Fruit fly (Drosophila melanogaster): ENCODE results near the gene CG43965.

The CG43965 gene

DNA sequence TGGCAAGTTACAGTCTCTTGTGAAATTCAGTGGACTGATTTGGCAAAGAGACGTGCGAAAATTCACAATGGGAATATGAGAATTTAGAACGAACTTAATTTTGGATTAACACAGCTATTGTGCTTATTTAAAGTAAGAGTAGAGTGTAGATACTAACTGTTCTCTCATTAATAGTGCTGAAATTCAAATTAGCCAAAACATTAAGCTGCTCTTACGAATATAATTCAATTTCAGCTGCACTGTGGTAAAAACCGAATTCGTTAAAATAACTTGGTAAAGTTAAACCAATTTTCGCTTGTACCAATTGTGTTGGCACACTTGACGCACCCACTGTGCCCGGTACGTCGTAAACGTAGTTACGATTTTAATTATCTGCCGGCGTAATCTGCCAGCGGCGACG, 42.3 kb upstream of the CG43965 start (continued):
- no peak for TF ChIP-seq CG7928 (GFP tag; optimal IDR thresholded peaks at IDR 0.05)
- peak in 1 of 2 experiments; percentile 11 for TF ChIP-seq chif (GFP tag; optimal IDR thresholded peaks at IDR 0.05)
- TF ChIP-seq slp2 (GFP tag; optimal IDR thresholded peaks at IDR 0.05), result no peak
- TF ChIP-seq NC2α (GFP tag; optimal IDR thresholded peaks at IDR 0.05), result no peak
- no peak for TF ChIP-seq CG33213 (GFP tag; optimal IDR thresholded peaks at IDR 0.05)
- peak; percentile 34 to 37 for TF ChIP-seq Pdp1 (GFP tag; optimal IDR thresholded peaks at IDR 0.05)
- TF ChIP-seq Hsf (GFP tag; optimal IDR thresholded peaks at IDR 0.05), result peak; percentile 24
- no peak for TF ChIP-seq kay (GFP tag; optimal IDR thresholded peaks at IDR 0.05)
- peak; percentile 54 for TF ChIP-seq HHEX (GFP tag; optimal IDR thresholded peaks at IDR 0.05)
- TF ChIP-seq CG18476 (GFP tag; optimal IDR thresholded peaks at IDR 0.05), result peak; percentile 24
- peak; percentile 3 for TF ChIP-seq CG5180 (GFP tag; optimal IDR thresholded peaks at IDR 0.05)
- peak; percentile 71 for TF ChIP-seq Rfx (GFP tag; IDR thresholded peaks at IDR 0.05)
- no peak for TF ChIP-seq Deaf1 (tag; optimal IDR thresholded peaks at IDR 0.05)
- TF ChIP-seq Nf-YC (tag; optimal IDR thresholded peaks at IDR 0.05), result no peak
- TF ChIP-seq CG15601 (tag; optimal IDR thresholded peaks at IDR 0.05), result no peak
- TF ChIP-seq Atf6 (GFP tag; IDR thresholded peaks at IDR 0.05), result peak; percentile 55; the same call in 1 of the 2 replicates
- no peak for TF ChIP-seq CG8478 (optimal IDR thresholded peaks at IDR 0.05)
- TF ChIP-seq Kr (GFP tag; optimal IDR thresholded peaks at IDR 0.05), result no peak
- TF ChIP-seq Meics (GFP tag; optimal IDR thresholded peaks at IDR 0.05), result peak; percentile 73
- TF ChIP-seq CG2712 (tag; optimal IDR thresholded peaks at IDR 0.05), result peak; percentile 19
- no peak for TF ChIP-seq Lpt (GFP tag; optimal IDR thresholded peaks at IDR 0.05)
- TF ChIP-seq CG2202 (tag; optimal IDR thresholded peaks at IDR 0.05), result no peak
- TF ChIP-seq CG2129 (GFP tag; IDR thresholded peaks at IDR 0.05; ENCODE audit: partially characterized antibody), result no peak
- no peak for TF ChIP-seq BEAF-32 (GFP tag; optimal IDR thresholded peaks at IDR 0.05)
- TF ChIP-seq sna (GFP tag; IDR thresholded peaks at IDR 0.05; ENCODE audit: partially characterized antibody), result no peak
- TF ChIP-seq CkIIα-i1 (GFP tag; IDR thresholded peaks at IDR 0.05), result no peak
- TF ChIP-seq prd (optimal IDR thresholded peaks at IDR 0.05), result no peak
- peak; percentile 58; the same call in 2 of the 3 replicates for TF ChIP-seq prd (GFP tag; IDR thresholded peaks at IDR 0.05)
- no peak for TF ChIP-seq CG13894 (tag; optimal IDR thresholded peaks at IDR 0.05)
- TF ChIP-seq al (GFP tag; IDR thresholded peaks at IDR 0.05), result peak; percentile 17; the same call in 1 of the 2 replicates
- peak; percentile 42 for TF ChIP-seq her (GFP tag; optimal IDR thresholded peaks at IDR 0.05)
- TF ChIP-seq Hr3 (GFP tag; optimal IDR thresholded peaks at IDR 0.05), result no peak
- peak; percentile 47 for TF ChIP-seq CG1233 (GFP tag; optimal IDR thresholded peaks at IDR 0.05)
- no peak for TF ChIP-seq onecut (GFP tag; IDR thresholded peaks at IDR 0.05)
- no peak for TF ChIP-seq crp (GFP tag; optimal IDR thresholded peaks at IDR 0.05)
- no peak for TF ChIP-seq CTCF (GFP tag; optimal IDR thresholded peaks at IDR 0.05)
- peak; percentile 39 for TF ChIP-seq nmo (GFP tag; optimal IDR thresholded peaks at IDR 0.05)
- no peak for TF ChIP-seq slou (GFP tag; optimal IDR thresholded peaks at IDR 0.05)
- no peak for TF ChIP-seq jing (GFP tag; optimal IDR thresholded peaks at IDR 0.05)
- no peak for TF ChIP-seq dati (GFP tag; IDR thresholded peaks at IDR 0.05)
- TF ChIP-seq MTF-1 (GFP tag; optimal IDR thresholded peaks at IDR 0.05; ENCODE audit: borderline replicate concordance), result no peak
- no peak for TF ChIP-seq oc (tag; optimal IDR thresholded peaks at IDR 0.05)
- no peak for TF ChIP-seq pros (GFP tag; optimal IDR thresholded peaks at IDR 0.05)
- no peak for TF ChIP-seq abd-A (tag; optimal IDR thresholded peaks at IDR 0.05)
- peak; percentile 66 for TF ChIP-seq CG9932 (GFP tag; IDR thresholded peaks at IDR 0.05)
- TF ChIP-seq sisA (GFP tag; IDR thresholded peaks at IDR 0.05), result no peak
- TF ChIP-seq pita (GFP tag; optimal IDR thresholded peaks at IDR 0.05), result no peak
- peak; percentile 70 for TF ChIP-seq CG9437 (GFP tag; optimal IDR thresholded peaks at IDR 0.05)
- TF ChIP-seq CG12219 (GFP tag; optimal IDR thresholded peaks at IDR 0.05), result peak; percentile 35
- TF ChIP-seq inv (GFP tag; IDR thresholded peaks at IDR 0.05; ENCODE audit: partially characterized antibody), result no peak
- peak; percentile 2 for TF ChIP-seq nom (GFP tag; optimal IDR thresholded peaks at IDR 0.05)
- TF ChIP-seq D19B (GFP tag; optimal IDR thresholded peaks at IDR 0.05), result peak; percentile 11
